Worm (Caenorhabditis elegans): ENCODE data around the gene alg-3.

The alg-3 gene

ce11 chrIV:11721878-11722277 is 17.8 kb downstream of the alg-3 start:
- TF ChIP-seq nhr-28 (tag; optimal IDR thresholded peaks at IDR 0.05): peak; percentile 58
- no peak for TF ChIP-seq lin-13 (GFP tag; optimal IDR thresholded peaks at IDR 0.05)
- TF ChIP-seq mxl-2 (GFP tag; conservative IDR thresholded peaks at IDR 0.05): no peak
- no peak for TF ChIP-seq daf-19 (GFP tag; conservative IDR thresholded peaks at IDR 0.05)
- TF ChIP-seq unc-39 (tag; optimal IDR thresholded peaks at IDR 0.05): no peak
- no peak for TF ChIP-seq unc-130 (GFP tag; optimal IDR thresholded peaks at IDR 0.05)
- TF ChIP-seq ztf-7 (tag; optimal IDR thresholded peaks at IDR 0.05): no peak
- no peak for TF ChIP-seq fos-1 (tag; optimal IDR thresholded peaks at IDR 0.05)
- TF ChIP-seq gei-8 (GFP tag; optimal IDR thresholded peaks at IDR 0.05): no peak
- TF ChIP-seq mxl-3 (GFP tag; optimal IDR thresholded peaks at IDR 0.05): no peak
- TF ChIP-seq vab-7 (GFP tag; IDR thresholded peaks at IDR 0.05): no peak
- TF ChIP-seq R02D3.7 (tag; optimal IDR thresholded peaks at IDR 0.05): no peak
- no peak for TF ChIP-seq F10B5.3 (tag; optimal IDR thresholded peaks at IDR 0.05)
- no peak for TF ChIP-seq lim-7 (GFP tag; IDR thresholded peaks at IDR 0.05)
- no peak for TF ChIP-seq sdz-12 (GFP tag; optimal IDR thresholded peaks at IDR 0.05)
- TF ChIP-seq hlh-11 (tag; optimal IDR thresholded peaks at IDR 0.05): peak; percentile 33
- TF ChIP-seq arid-1 (GFP tag; conservative IDR thresholded peaks at IDR 0.05): no peak
- TF ChIP-seq snpc-1.2 (GFP tag; IDR thresholded peaks at IDR 0.05): no peak
- no peak for TF ChIP-seq nhr-48 (tag; optimal IDR thresholded peaks at IDR 0.05)
- no peak for TF ChIP-seq daf-16 (GFP tag; optimal IDR thresholded peaks at IDR 0.05)
- TF ChIP-seq daf-16 (tag; optimal IDR thresholded peaks at IDR 0.05): no peak
- no peak for TF ChIP-seq nhr-41 (GFP tag; IDR thresholded peaks at IDR 0.05)
- no peak for TF ChIP-seq Y105C5A.15 (GFP tag; IDR thresholded peaks at IDR 0.05)
- TF ChIP-seq nhr-237 (tag; optimal IDR thresholded peaks at IDR 0.05): no peak
- peak in 1 of 2 experiments; percentile 51 for TF ChIP-seq unc-62 (GFP tag; optimal IDR thresholded peaks at IDR 0.05 in 1 of 2)
- TF ChIP-seq unc-62 (tag; optimal IDR thresholded peaks at IDR 0.05): no peak
- TF ChIP-seq pqm-1 (tag; optimal IDR thresholded peaks at IDR 0.05): peak; percentile 90

ce11 chrIV:11723255-11723654 is 19.2 kb downstream of the alg-3 start:
- TF ChIP-seq rbr-2 (tag; optimal IDR thresholded peaks at IDR 0.05) (no peak), spr-1 (tag; optimal IDR thresholded peaks at IDR 0.05) (no peak), fkh-10 (GFP tag; optimal IDR thresholded peaks at IDR 0.05) (peak; percentile 44), ces-1 (GFP tag; optimal IDR thresholded peaks at IDR 0.05) (peak; percentile 4)

- TF ChIP-seq daf-16 (GFP tag; optimal IDR thresholded peaks at IDR 0.05) (no peak), daf-16 (tag; optimal IDR thresholded peaks at IDR 0.05) (no peak), attf-4 (tag; optimal IDR thresholded peaks at IDR 0.05) (no peak), ceh-62 (tag; optimal IDR thresholded peaks at IDR 0.05) (no peak), madf-5 (GFP tag; IDR thresholded peaks at IDR 0.05) (no peak), mep-1 (tag; optimal IDR thresholded peaks at IDR 0.05) (no peak), egl-43 (GFP tag; IDR thresholded peaks at IDR 0.05) (no peak), mxl-2 (GFP tag; conservative IDR thresholded peaks at IDR 0.05) (no peak), aha-1 (tag) (peak; percentile 22)
Measured at ce11 chrIV:11735025-11735424, 31.0 kb downstream of the alg-3 start, which contains the start of gene K01A6.6. Gene K01A6.6 (plus strand): TSS chrIV:11735325.

ce11 chrIV:11737269-11737668 is 33.2 kb downstream of the alg-3 start, which contains the start of gene K01A6.8:
Gene K01A6.8 (minus strand): TSS chrIV:11737369.
- TF ChIP-seq lin-38 (GFP tag; IDR thresholded peaks at IDR 0.05) (no peak), php-3 (GFP tag; IDR thresholded peaks at IDR 0.05) (no peak), lin-13 (GFP tag; optimal IDR thresholded peaks at IDR 0.05) (no peak), hmg-1.1 (GFP tag; IDR thresholded peaks at IDR 0.05) (no peak), nhr-237 (tag; optimal IDR thresholded peaks at IDR 0.05) (no peak), mdt-29 (GFP tag; IDR thresholded peaks at IDR 0.05) (no peak), ztf-11 (tag; optimal IDR thresholded peaks at IDR 0.05) (no peak), dmd-8 (GFP tag; IDR thresholded peaks at IDR 0.05) (no peak), ceh-44 (GFP tag; IDR thresholded peaks at IDR 0.05) (no peak), dve-1 (tag; optimal IDR thresholded peaks at IDR 0.05; ENCODE audit: insufficient read depth) (no peak), T20F7.1 (GFP tag; optimal IDR thresholded peaks at IDR 0.05) (no peak), hlh-30 (tag; optimal IDR thresholded peaks at IDR 0.05; ENCODE audit: insufficient read depth) (no peak), daf-19 (GFP tag; conservative IDR thresholded peaks at IDR 0.05) (no peak), aha-1 (tag) (no peak), hif-1 (tag; optimal IDR thresholded peaks at IDR 0.05) (no peak), F26F4.8 (GFP tag; conservative IDR thresholded peaks at IDR 0.05) (no peak), dmd-6 (GFP tag; IDR thresholded peaks at IDR 0.05) (no peak)

Data from whole organism, L4 larva.